Worm (Caenorhabditis elegans): Measurements from ENCODE around the gene EGAP1.1.

Gene EGAP1.1

ce11 chrIII:5949817-5950216 lies 12.8 kb upstream of the EGAP1.1 start:
- TF ChIP-seq cebp-1 (GFP tag; IDR thresholded peaks at IDR 0.05): no peak
- TF ChIP-seq cebp-1 (tag; optimal IDR thresholded peaks at IDR 0.05): peak; percentile 14
- no peak for TF ChIP-seq B0336.3 (GFP tag; IDR thresholded peaks at IDR 0.05)
- 0 out of 2 replicates have a peak, but pooled peaks have one; percentile 9 for TF ChIP-seq mcd-1 (GFP tag; IDR thresholded peaks at IDR 0.05)
- TF ChIP-seq snpc-4 (GFP tag; optimal IDR thresholded peaks at IDR 0.05): no peak
- TF ChIP-seq snpc-4 (tag; optimal IDR thresholded peaks at IDR 0.05): no peak
- peak; percentile 77 for TF ChIP-seq hmg-1.2 (GFP tag; IDR thresholded peaks at IDR 0.05)
- TF ChIP-seq lir-1 (GFP tag; conservative IDR thresholded peaks at IDR 0.05): no peak
- peak; percentile 27 for TF ChIP-seq somi-1 (GFP tag; optimal IDR thresholded peaks at IDR 0.05)
- TF ChIP-seq ama-1 (optimal IDR thresholded peaks at IDR 0.05): peak; percentile 60
- no peak for TF ChIP-seq ama-1 (GFP tag; optimal IDR thresholded peaks at IDR 0.05)
- TF ChIP-seq F55B11.4 (tag; optimal IDR thresholded peaks at IDR 0.05; ENCODE audit: borderline replicate concordance, insufficient read depth): no peak
- no peak for TF ChIP-seq dox-1 (GFP tag; IDR thresholded peaks at IDR 0.05)
- TF ChIP-seq attf-5 (GFP tag; optimal IDR thresholded peaks at IDR 0.05): no peak
- no peak for TF ChIP-seq madf-10 (tag; optimal IDR thresholded peaks at IDR 0.05)
- TF ChIP-seq lin-54 (GFP tag; optimal IDR thresholded peaks at IDR 0.05): no peak
- TF ChIP-seq snpc-3.4 (tag; optimal IDR thresholded peaks at IDR 0.05): no peak
- TF ChIP-seq unc-130 (GFP tag; optimal IDR thresholded peaks at IDR 0.05): no peak
- TF ChIP-seq ztf-22 (GFP tag; optimal IDR thresholded peaks at IDR 0.05): no peak
- TF ChIP-seq ztf-26 (tag; optimal IDR thresholded peaks at IDR 0.05): no peak
- no peak for TF ChIP-seq F57A8.1 (GFP tag; optimal IDR thresholded peaks at IDR 0.05)
- TF ChIP-seq zfh-2 (GFP tag; conservative IDR thresholded peaks at IDR 0.05): peak; percentile 65
- TF ChIP-seq F57C9.4 (tag; optimal IDR thresholded peaks at IDR 0.05): no peak
- TF ChIP-seq chd-7 (tag; optimal IDR thresholded peaks at IDR 0.05): no peak
- no peak for TF ChIP-seq akir-1 (GFP tag; optimal IDR thresholded peaks at IDR 0.05)
- TF ChIP-seq Y53G8AR.9 (GFP tag; conservative IDR thresholded peaks at IDR 0.05): no peak
- TF ChIP-seq K12H6.12 (tag; optimal IDR thresholded peaks at IDR 0.05): peak; percentile 48
- no peak for TF ChIP-seq efl-1 (GFP tag; optimal IDR thresholded peaks at IDR 0.05)
- TF ChIP-seq T07F8.4 (tag; optimal IDR thresholded peaks at IDR 0.05): no peak
- no peak for TF ChIP-seq cebp-2 (GFP tag; IDR thresholded peaks at IDR 0.05)
- no peak for TF ChIP-seq F23B12.7 (tag; optimal IDR thresholded peaks at IDR 0.05; ENCODE audit: insufficient read depth)
- TF ChIP-seq K11D2.4 (GFP tag; IDR thresholded peaks at IDR 0.05): peak; percentile 44; the same call in 1 of the 2 replicates
- TF ChIP-seq C17E4.6 (GFP tag; IDR thresholded peaks at IDR 0.05): no peak
- no peak for TF ChIP-seq F22D6.2 (tag; optimal IDR thresholded peaks at IDR 0.05)
- no peak for TF ChIP-seq Y95B8A.8 (GFP tag; IDR thresholded peaks at IDR 0.05)
- no peak for TF ChIP-seq rec-8 (tag; optimal IDR thresholded peaks at IDR 0.05)
- TF ChIP-seq nhr-27 (tag; optimal IDR thresholded peaks at IDR 0.05): no peak
- no peak for TF ChIP-seq dpl-1 (GFP tag; optimal IDR thresholded peaks at IDR 0.05)
- TF ChIP-seq ZK185.1 (tag; optimal IDR thresholded peaks at IDR 0.05; ENCODE audit: poor library complexity, severe bottlenecking): no peak
- no peak for TF ChIP-seq F37B4.10 (GFP tag; IDR thresholded peaks at IDR 0.05)
- TF ChIP-seq Y53F4B.3 (GFP tag; IDR thresholded peaks at IDR 0.05): no peak
- peak in 1 of 3 experiments; percentile 8 for TF ChIP-seq lin-35 (GFP tag; optimal IDR thresholded peaks at IDR 0.05)
- no peak for TF ChIP-seq ceh-58 (GFP tag; IDR thresholded peaks at IDR 0.05)
- no peak for TF ChIP-seq B0035.1 (tag; optimal IDR thresholded peaks at IDR 0.05)
- no peak for TF ChIP-seq attf-3 (GFP tag; conservative IDR thresholded peaks at IDR 0.05)
- no peak for TF ChIP-seq nhr-80 (tag; optimal IDR thresholded peaks at IDR 0.05)
- no peak for TF ChIP-seq lin-40 (tag; optimal IDR thresholded peaks at IDR 0.05)
- peak; percentile 17 for TF ChIP-seq ztf-3 (GFP tag; optimal IDR thresholded peaks at IDR 0.05)
- TF ChIP-seq snpc-1.1 (tag; optimal IDR thresholded peaks at IDR 0.05; ENCODE audit: insufficient read depth): no peak
